Worm (Caenorhabditis elegans) whole organism, L4 larva: ENCODE measurements around the gene E02H1.1.

ENCODE experiments used
- D1046.2 ChIP-seq: fragments of 200-800 bp; sonication (Bioruptor generic); IDR thresholded peaks from 2 replicates; pipeline ENCODE4 v1.3.6; 2022; ENCODE audit warnings: missing genetic modification characterization, missing compliant biosample characterization
- F10B5.3 ChIP-seq: sonication (generic microtip); optimal IDR thresholded peaks from 2 replicates; lab custom pipeline; 2016; ENCODE audit warnings: mild to moderate bottlenecking, missing genetic modification characterization, missing compliant biosample characterization
- aha-1 ChIP-seq: fragments of 150-350 bp; peaks from one replicate; lab custom pipeline; 2014; ENCODE audit warnings: missing biosample characterization, missing genetic modification characterization
- ama-1 ChIP-seq: fragments of 150-350 bp; optimal IDR thresholded peaks from 2 replicates; lab custom pipeline; 2014; ENCODE audit warnings: inconsistent platforms, mixed read lengths
- attf-4 ChIP-seq: sonication (generic microtip); optimal IDR thresholded peaks from 3 replicates; lab custom pipeline; 2017; ENCODE audit warnings: missing biosample characterization, missing genetic modification characterization
- ceh-20 ChIP-seq: fragments of 200-800 bp; sonication (Bioruptor generic); IDR thresholded peaks from 2 replicates; pipeline ENCODE4 v1.3.6; 2022; ENCODE audit warnings: missing genetic modification reagents, missing genetic modification characterization, missing compliant biosample characterization
- ceh-44 ChIP-seq: fragments of 200-800 bp; sonication (Bioruptor generic); IDR thresholded peaks from 2 replicates; pipeline ENCODE4 v1.3.6; 2022; ENCODE audit warnings: missing genetic modification reagents, missing genetic modification characterization, missing compliant biosample characterization
- ceh-82 ChIP-seq: sonication (generic microtip); optimal IDR thresholded peaks from 2 replicates; lab custom pipeline; 2017; ENCODE audit warnings: missing biosample characterization, missing genetic modification characterization
- cey-2 ChIP-seq: sonication (generic microtip); optimal IDR thresholded peaks from 3 replicates; lab custom pipeline; 2017; ENCODE audit warnings: missing genetic modification characterization, mild to moderate bottlenecking, missing compliant biosample characterization, antibody characterized with exemption, borderline replicate concordance; ENCODE audit not compliant: insufficient read depth
- daf-16 ChIP-seq, 3 experiments: sonication (generic microtip); optimal IDR thresholded peaks; 2 replicates each; lab custom pipeline; 2016 to 2017; ENCODE audit warnings: missing genetic modification characterization in 3 of 3, missing genetic modification reagents in 3 of 3, mild to moderate bottlenecking in 2 of 3, missing compliant biosample characterization in 2 of 3, missing biosample characterization in 1 of 3, moderate library complexity in 1 of 3
- dmd-6 ChIP-seq: fragments of 200-800 bp; sonication (Bioruptor generic); IDR thresholded peaks from 2 replicates; pipeline ENCODE4 v1.3.6; 2022; ENCODE audit warnings: missing genetic modification reagents, missing genetic modification characterization, missing compliant biosample characterization
- dmd-8 ChIP-seq: fragments of 200-800 bp; sonication (Bioruptor generic); IDR thresholded peaks from 2 replicates; pipeline ENCODE4 v1.3.6; 2022; ENCODE audit warnings: missing genetic modification characterization, missing compliant biosample characterization
- duxl-1 ChIP-seq: sonication (generic microtip); optimal IDR thresholded peaks from 2 replicates; lab custom pipeline; 2016; ENCODE audit warnings: mild to moderate bottlenecking, missing genetic modification characterization, moderate library complexity, missing compliant biosample characterization; ENCODE audit not compliant: poor library complexity
- dve-1 ChIP-seq: sonication (generic microtip); optimal IDR thresholded peaks from 2 replicates; lab custom pipeline; 2017; ENCODE audit warnings: antibody characterized with exemption, mild to moderate bottlenecking, missing genetic modification characterization, missing compliant biosample characterization; ENCODE audit not compliant: insufficient read depth
- egl-27 ChIP-seq: sonication (generic microtip); optimal IDR thresholded peaks from 3 replicates; lab custom pipeline; 2017; ENCODE audit warnings: missing biosample characterization, missing genetic modification reagents, missing genetic modification characterization
- hif-1 ChIP-seq, 2 experiments: sonication (generic microtip); optimal IDR thresholded peaks; 2 replicates each; lab custom pipeline; 2016 to 2017; ENCODE audit warnings: missing compliant biosample characterization in 2 of 2, missing genetic modification characterization in 2 of 2, missing genetic modification reagents in 2 of 2, missing genotype in 2 of 2, mild to moderate bottlenecking in 1 of 2
- hlh-11 ChIP-seq: fragments of 200-800 bp; sonication (Bioruptor generic); optimal IDR thresholded peaks from 2 replicates; lab custom pipeline; 2018; ENCODE audit warnings: mild to moderate bottlenecking, missing genetic modification characterization, missing compliant biosample characterization
- hlh-30 ChIP-seq: sonication (generic microtip); optimal IDR thresholded peaks from 2 replicates; lab custom pipeline; 2017; ENCODE audit warnings: antibody characterized with exemption, mild to moderate bottlenecking, missing genetic modification characterization, missing compliant biosample characterization; ENCODE audit not compliant: insufficient read depth
- jun-1 ChIP-seq: fragments of 150-350 bp; optimal IDR thresholded peaks from 2 replicates; lab custom pipeline; 2014; ENCODE audit warnings: missing biosample characterization, missing genetic modification reagents, missing genetic modification characterization
- lim-7 ChIP-seq: fragments of 200-800 bp; sonication (Bioruptor generic); IDR thresholded peaks from 2 replicates; pipeline ENCODE4 v1.3.6; 2022; ENCODE audit warnings: missing genetic modification characterization, missing compliant biosample characterization
- lin-13 ChIP-seq: fragments of 150-350 bp; optimal IDR thresholded peaks from 2 replicates; lab custom pipeline; 2014; ENCODE audit warnings: missing biosample characterization, missing genetic modification reagents, missing genetic modification characterization
- lin-15B ChIP-seq: fragments of 150-350 bp; sonication (generic microtip); optimal IDR thresholded peaks from 3 replicates; lab custom pipeline; 2014; ENCODE audit warnings: missing biosample characterization, missing genetic modification characterization
- lin-29 ChIP-seq: fragments of 200-800 bp; sonication (Bioruptor generic); IDR thresholded peaks from 2 replicates; pipeline ENCODE4 v1.3.6; 2022; ENCODE audit warnings: missing genetic modification reagents, missing genetic modification characterization, missing compliant biosample characterization
- lsy-2 ChIP-seq, 2 experiments: fragments of 150-350 bp in 1 of 2; sonication (generic microtip) in 1 of 2; optimal IDR thresholded peaks; 2 replicates each; lab custom pipeline; 2014 to 2017; ENCODE audit warnings: missing biosample characterization in 2 of 2, missing genetic modification characterization in 2 of 2
- mdl-1 ChIP-seq, 2 experiments: fragments of 150-350 bp in 1 of 2; sonication (generic microtip) in 1 of 2; optimal IDR thresholded peaks; 2 replicates each; lab custom pipeline; 2014 to 2017; ENCODE audit warnings: missing biosample characterization in 2 of 2, missing genetic modification characterization in 2 of 2
- mdt-29 ChIP-seq: fragments of 200-800 bp; sonication (Bioruptor generic); IDR thresholded peaks from 2 replicates; pipeline ENCODE4 v1.3.6; 2022; ENCODE audit warnings: missing genetic modification reagents, missing genetic modification characterization, missing compliant biosample characterization
- mep-1 ChIP-seq: fragments of 150-350 bp; sonication (generic microtip); optimal IDR thresholded peaks from 3 replicates; lab custom pipeline; 2014; ENCODE audit warnings: missing biosample characterization, missing genetic modification characterization
- mxl-3 ChIP-seq: fragments of 200-800 bp; sonication (Bioruptor generic); optimal IDR thresholded peaks from 2 replicates; lab custom pipeline; 2018; ENCODE audit warnings: mild to moderate bottlenecking, missing genetic modification characterization, missing compliant biosample characterization
- nhr-10 ChIP-seq: fragments of 150-350 bp; optimal IDR thresholded peaks from 2 replicates; lab custom pipeline; 2014; ENCODE audit warnings: missing biosample characterization, missing genetic modification characterization
- nhr-102 ChIP-seq: sonication (generic microtip); optimal IDR thresholded peaks from 2 replicates; lab custom pipeline; 2016; ENCODE audit warnings: mild to moderate bottlenecking, missing genetic modification characterization, moderate library complexity, missing compliant biosample characterization
- nhr-11 ChIP-seq: fragments of 150-350 bp; optimal IDR thresholded peaks from 2 replicates; lab custom pipeline; 2014; ENCODE audit warnings: missing biosample characterization, missing genetic modification characterization
- nhr-237 ChIP-seq: sonication (generic microtip); optimal IDR thresholded peaks from 2 replicates; lab custom pipeline; 2017; ENCODE audit warnings: missing biosample characterization, missing genetic modification characterization
- nhr-25 ChIP-seq: sonication (generic microtip); optimal IDR thresholded peaks from 2 replicates; lab custom pipeline; 2017; ENCODE audit warnings: missing genetic modification characterization, mild to moderate bottlenecking, missing compliant biosample characterization, antibody characterized with exemption, moderate library complexity, borderline replicate concordance; ENCODE audit not compliant: insufficient read depth
- nhr-28 ChIP-seq: fragments of 150-350 bp; optimal IDR thresholded peaks from 2 replicates; lab custom pipeline; 2014; ENCODE audit warnings: missing biosample characterization, missing genetic modification characterization
- nhr-42 ChIP-seq: fragments of 200-800 bp; sonication (Bioruptor generic); IDR thresholded peaks from 2 replicates; pipeline ENCODE4 v1.3.6; 2022; ENCODE audit warnings: missing genetic modification characterization, missing compliant biosample characterization
- nhr-48 ChIP-seq: sonication (generic microtip); optimal IDR thresholded peaks from 2 replicates; lab custom pipeline; 2016; ENCODE audit warnings: mild to moderate bottlenecking, missing genetic modification characterization, missing compliant biosample characterization
- nhr-6 ChIP-seq: fragments of 150-350 bp; optimal IDR thresholded peaks from 2 replicates; lab custom pipeline; 2014; ENCODE audit warnings: missing biosample characterization, missing genetic modification characterization
- pha-4 ChIP-seq, 2 experiments: fragments of 150-350 bp in 1 of 2; fragments of 200-800 bp in 1 of 2; sonication (Bioruptor generic) in 1 of 2; IDR thresholded peaks in 1 of 2; optimal IDR thresholded peaks in 1 of 2; 2 replicates each; pipeline versions ENCODE4 v1.3.6 to Lab custom; 2014 to 2022; ENCODE audit warnings: missing genetic modification characterization in 2 of 2, missing genetic modification reagents in 2 of 2, missing biosample characterization in 1 of 2, missing compliant biosample characterization in 1 of 2
- php-3 ChIP-seq: fragments of 200-800 bp; sonication (Bioruptor generic); IDR thresholded peaks from 2 replicates; pipeline ENCODE4 v1.3.6; 2022; ENCODE audit warnings: missing genetic modification reagents, missing genetic modification characterization, missing compliant biosample characterization
- pqm-1 ChIP-seq: sonication (generic microtip); optimal IDR thresholded peaks from 2 replicates; lab custom pipeline; 2017; ENCODE audit warnings: missing biosample characterization, missing genetic modification characterization
- rbr-2 ChIP-seq: sonication (generic microtip); optimal IDR thresholded peaks from 2 replicates; lab custom pipeline; 2016; ENCODE audit warnings: missing genotype, missing genetic modification characterization, missing compliant biosample characterization
- saeg-2 ChIP-seq: fragments of 200-800 bp; sonication (Bioruptor generic); IDR thresholded peaks from 2 replicates; pipeline ENCODE4 v1.3.6; 2022; ENCODE audit warnings: missing genetic modification reagents, missing genetic modification characterization, missing compliant biosample characterization
- snpc-4 ChIP-seq: fragments of 150-350 bp; optimal IDR thresholded peaks from 2 replicates; lab custom pipeline; 2014; ENCODE audit warnings: missing biosample characterization, missing genetic modification characterization
- tra-1 ChIP-seq: fragments of 200-800 bp; sonication (Bioruptor generic); IDR thresholded peaks from 2 replicates; pipeline ENCODE4 v1.3.6; 2022; ENCODE audit warnings: missing genetic modification reagents, missing genetic modification characterization, missing compliant biosample characterization
- unc-130 ChIP-seq: sonication (generic microtip); optimal IDR thresholded peaks from 2 replicates; lab custom pipeline; 2016; ENCODE audit warnings: missing genetic modification reagents, missing genetic modification characterization, missing compliant biosample characterization
- zag-1 ChIP-seq: fragments of 150-350 bp; optimal IDR thresholded peaks from 2 replicates; lab custom pipeline; 2014; ENCODE audit warnings: missing biosample characterization, missing genetic modification characterization
- zfp-3 ChIP-seq: fragments of 200-800 bp; sonication (Bioruptor generic); conservative IDR thresholded peaks from 2 replicates; pipeline ENCODE4 v1.3.6; 2022; ENCODE audit warnings: missing genetic modification reagents, missing genetic modification characterization, missing compliant biosample characterization

The E02H1.1 gene

DNA sequence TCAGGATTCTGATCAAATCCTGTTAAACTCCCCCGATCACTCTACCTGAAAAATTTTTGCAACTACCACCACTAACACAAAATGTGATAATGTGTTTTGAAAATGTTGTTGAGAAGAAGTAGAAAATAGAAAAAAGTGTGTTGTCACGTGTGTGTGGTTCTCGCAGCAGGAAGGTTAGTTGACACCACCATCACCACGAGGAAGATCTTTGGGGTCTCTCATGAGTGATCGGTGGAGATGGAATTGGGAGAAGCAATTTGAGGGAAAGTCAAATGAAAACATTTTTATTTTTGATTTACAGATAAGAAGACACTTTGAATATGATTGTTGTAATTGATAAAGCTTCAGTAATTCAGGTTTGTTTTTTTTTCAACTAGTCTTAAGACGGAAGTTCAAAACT lies 10.7 kb upstream of the E02H1.1 start (continued):
- TF ChIP-seq cey-2 (tag; lab: Kevin White, UChicago) (peak; percentile 35), mdt-29 (GFP tag; lab: Robert Waterston, UW) (no peak), nhr-42 (GFP tag; lab: Robert Waterston, UW) (no peak), hlh-30 (tag; lab: Kevin White, UChicago) (peak; percentile 96), mdl-1 (tag; optimal IDR thresholded peaks at IDR 0.05; lab: Kevin White, UChicago) (peak; percentile 79 to 83)

DNA sequence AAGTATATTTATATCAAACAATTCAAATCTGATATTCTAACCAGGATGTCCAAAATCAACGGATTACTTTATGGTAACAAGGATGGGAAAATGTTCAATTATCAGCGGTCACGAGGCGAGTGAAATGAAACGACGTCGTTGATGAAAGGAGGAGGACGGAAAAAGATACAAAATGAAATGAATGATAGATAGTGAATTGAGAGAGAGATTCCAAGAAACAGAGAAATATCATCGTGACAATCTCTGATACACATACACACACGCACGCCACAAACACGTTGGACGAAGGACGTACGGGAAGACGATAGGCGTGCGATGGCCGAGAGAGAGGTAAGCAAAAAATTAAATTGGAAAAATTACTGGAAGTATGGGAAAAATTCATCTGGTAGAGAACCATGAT lies 10.1 kb upstream of the E02H1.1 start:
- no peak for TF ChIP-seq pha-4 (GFP tag; IDR thresholded peaks at IDR 0.05; lab: Robert Waterston, UW)
- no peak for TF ChIP-seq pha-4 (tag; optimal IDR thresholded peaks at IDR 0.05; lab: Kevin White, UChicago)
- TF ChIP-seq lsy-2 (tag; optimal IDR thresholded peaks at IDR 0.05; lab: Kevin White, UChicago), result peak in 1 of 2 experiments; percentile 60
- peak; percentile 50 to 96 for TF ChIP-seq mdl-1 (tag; optimal IDR thresholded peaks at IDR 0.05; lab: Kevin White, UChicago)
- TF ChIP-seq lim-7 (GFP tag; lab: Robert Waterston, UW), result no peak
- no peak for TF ChIP-seq daf-16 (GFP tag; optimal IDR thresholded peaks at IDR 0.05; lab: Kevin White, UChicago)
- TF ChIP-seq daf-16 (tag; optimal IDR thresholded peaks at IDR 0.05; lab: Kevin White, UChicago), result peak; percentile 82
- no peak for TF ChIP-seq nhr-42 (GFP tag; lab: Robert Waterston, UW)
- peak; percentile 96 for TF ChIP-seq nhr-11 (tag; lab: Kevin White, UChicago)
- no peak for TF ChIP-seq ceh-82 (tag; lab: Kevin White, UChicago)
- no peak for TF ChIP-seq ama-1 (lab: Kevin White, UChicago)
- TF ChIP-seq egl-27 (tag; lab: Kevin White, UChicago), result no peak
- TF ChIP-seq mep-1 (tag; lab: Kevin White, UChicago), result peak; percentile 66
- TF ChIP-seq duxl-1 (tag; lab: Kevin White, UChicago), result no peak
- TF ChIP-seq F10B5.3 (tag; lab: Kevin White, UChicago), result no peak
- TF ChIP-seq lin-15B (tag; lab: Kevin White, UChicago), result no peak
- no peak for TF ChIP-seq zfp-3
- no peak for TF ChIP-seq unc-130
- TF ChIP-seq dve-1 (tag; lab: Kevin White, UChicago), result peak; percentile 73
- peak; percentile 100 for TF ChIP-seq mxl-3 (GFP tag; lab: Kevin White, UChicago)
- no peak for TF ChIP-seq zag-1 (tag; lab: Kevin White, UChicago)
- TF ChIP-seq jun-1 (tag; lab: Kevin White, UChicago), result no peak
- TF ChIP-seq nhr-6 (tag; lab: Kevin White, UChicago), result peak; percentile 58
- TF ChIP-seq nhr-48 (tag; lab: Kevin White, UChicago), result peak; percentile 90
- peak; percentile 91 for TF ChIP-seq nhr-28 (tag; lab: Kevin White, UChicago)
- TF ChIP-seq rbr-2 (tag; lab: Kevin White, UChicago), result peak; percentile 29
- peak in 1 of 2 experiments; percentile 37 for TF ChIP-seq hif-1 (tag; optimal IDR thresholded peaks at IDR 0.05; lab: Kevin White, UChicago)
- 0 out of 2 replicates have a peak, but pooled peaks have one; percentile 18 for TF ChIP-seq saeg-2 (GFP tag; lab: Robert Waterston, UW)
- TF ChIP-seq lin-29 (GFP tag; lab: Robert Waterston, UW), result no peak
- TF ChIP-seq attf-4, result no peak
- peak; percentile 74 for TF ChIP-seq nhr-10
- peak; percentile 94 for TF ChIP-seq dmd-6 (GFP tag; lab: Robert Waterston, UW)
- TF ChIP-seq D1046.2 (GFP tag; lab: Robert Waterston, UW), result no peak
- no peak for TF ChIP-seq nhr-237 (tag; lab: Kevin White, UChicago)
- TF ChIP-seq snpc-4 (tag; lab: Kevin White, UChicago), result no peak
- peak; percentile 29 for TF ChIP-seq nhr-25 (tag; lab: Kevin White, UChicago)
- no peak for TF ChIP-seq ceh-44 (GFP tag; lab: Robert Waterston, UW)
- peak; percentile 49 for TF ChIP-seq nhr-102 (tag; lab: Kevin White, UChicago)
- 0 out of 2 replicates have a peak, but pooled peaks have one; percentile 47 for TF ChIP-seq ceh-20
- peak; percentile 88 for TF ChIP-seq hlh-11 (tag; lab: Kevin White, UChicago)
- peak; percentile 35 for TF ChIP-seq lin-13 (GFP tag; lab: Kevin White, UChicago)
- 0 out of 2 replicates have a peak, but pooled peaks have one; percentile 10 for TF ChIP-seq tra-1
- peak; percentile 28 for TF ChIP-seq pqm-1 (tag; lab: Kevin White, UChicago)
- peak; percentile 33; the same call in 1 of the 2 replicates for TF ChIP-seq php-3 (GFP tag; lab: Robert Waterston, UW)
- 0 out of 2 replicates have a peak, but pooled peaks have one; percentile 53 for TF ChIP-seq dmd-8 (GFP tag; lab: Robert Waterston, UW)
- peak; percentile 95 for TF ChIP-seq aha-1
